Fruit fly (Drosophila melanogaster): ENCODE measurements around the gene SF2.

Gene SF2

DNA sequence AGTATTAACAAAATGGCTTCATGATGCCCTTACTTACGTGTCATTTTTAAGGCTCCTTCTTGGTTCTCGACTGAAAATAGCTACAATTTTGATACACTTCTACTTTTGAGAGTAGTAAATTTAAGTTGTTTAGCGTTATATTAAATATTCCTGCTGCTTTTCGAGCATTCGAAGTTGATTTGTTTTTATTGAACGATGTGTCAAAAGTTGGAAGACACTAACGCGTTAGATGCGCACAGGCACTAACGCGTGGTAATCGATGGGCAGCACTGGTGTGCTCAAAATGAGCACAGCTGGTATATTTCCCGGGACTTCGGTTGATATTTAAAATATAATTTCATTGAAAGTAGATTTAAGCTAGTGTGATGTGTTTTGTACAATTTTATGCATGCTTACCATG lies 17.3 kb upstream of the SF2 start, which contains the start of gene CG17931:
Gene CG17931 (minus strand): TSS at position 369 of the 400 bp plus-strand sequence.
- TF ChIP-seq CG6854 (GFP tag; optimal IDR thresholded peaks at IDR 0.05) (no peak), CG4854 (GFP tag; optimal IDR thresholded peaks at IDR 0.05) (no peak), CG12942 (GFP tag; optimal IDR thresholded peaks at IDR 0.05) (no peak), en (GFP tag; optimal IDR thresholded peaks at IDR 0.05) (no peak), CG8924 (tag; optimal IDR thresholded peaks at IDR 0.05) (peak; percentile 72), CG12391 (tag; optimal IDR thresholded peaks at IDR 0.05) (peak; percentile 36), stc (GFP tag; IDR thresholded peaks at IDR 0.05) (no peak), CG5953 (GFP tag; IDR thresholded peaks at IDR 0.05) (no peak), Hand (GFP tag; optimal IDR thresholded peaks at IDR 0.05) (no peak), CG11247 (GFP tag; IDR thresholded peaks at IDR 0.05) (no peak), toy (GFP tag; IDR thresholded peaks at IDR 0.05) (no peak), CG4360 (GFP tag; IDR thresholded peaks at IDR 0.05) (no peak), bcd (GFP tag; optimal IDR thresholded peaks at IDR 0.05) (peak; percentile 3), Nf-YA (GFP tag; IDR thresholded peaks at IDR 0.05) (no peak), CG13775 (GFP tag; optimal IDR thresholded peaks at IDR 0.05) (no peak), zf30C (GFP tag; optimal IDR thresholded peaks at IDR 0.05) (peak; percentile 3), bigmax (GFP tag; optimal IDR thresholded peaks at IDR 0.05) (peak; percentile 30), Hr3 (GFP tag; optimal IDR thresholded peaks at IDR 0.05) (peak; percentile 8), CG5245 (GFP tag; optimal IDR thresholded peaks at IDR 0.05) (no peak), E2f2 (GFP tag; IDR thresholded peaks at IDR 0.05) (peak; percentile 91), gt (GFP tag; IDR thresholded peaks at IDR 0.05) (no peak), ci (GFP tag; IDR thresholded peaks at IDR 0.05) (no peak), crc (GFP tag; optimal IDR thresholded peaks at IDR 0.05) (no peak), HmgD (GFP tag; optimal IDR thresholded peaks at IDR 0.05) (peak; percentile 5), da (GFP tag; optimal IDR thresholded peaks at IDR 0.05) (no peak), CG14710 (tag; optimal IDR thresholded peaks at IDR 0.05) (peak; percentile 66), croc (GFP tag; conservative IDR thresholded peaks at IDR 0.05) (no peak), CG9817 (tag; optimal IDR thresholded peaks at IDR 0.05) (no peak), CG17612 (GFP tag; IDR thresholded peaks at IDR 0.05) (no peak), CG15011 (GFP tag; optimal IDR thresholded peaks at IDR 0.05) (no peak), CG12769 (tag; optimal IDR thresholded peaks at IDR 0.05) (peak; percentile 14), dmrt99B (tag; optimal IDR thresholded peaks at IDR 0.05) (no peak), peb (GFP tag; IDR thresholded peaks at IDR 0.05) (no peak), ind (GFP tag; optimal IDR thresholded peaks at IDR 0.05) (no peak), org-1 (GFP tag; optimal IDR thresholded peaks at IDR 0.05) (no peak), CG2678 (tag; optimal IDR thresholded peaks at IDR 0.05) (no peak), CG32767 (GFP tag; IDR thresholded peaks at IDR 0.05) (no peak), schlank (tag; optimal IDR thresholded peaks at IDR 0.05) (no peak), CG8359 (GFP tag; optimal IDR thresholded peaks at IDR 0.05; ENCODE audit: borderline replicate concordance) (peak; percentile 13), CG17361 (GFP tag; IDR thresholded peaks at IDR 0.05) (peak; percentile 35; the same call in 1 of the 3 replicates), CG12659 (GFP tag; optimal IDR thresholded peaks at IDR 0.05) (peak; percentile 78), lbe (GFP tag; optimal IDR thresholded peaks at IDR 0.05) (peak; percentile 43), Ada2b (GFP tag; IDR thresholded peaks at IDR 0.05) (no peak), gfzf (GFP tag; optimal IDR thresholded peaks at IDR 0.05) (peak; percentile 98), CG6813 (GFP tag; optimal IDR thresholded peaks at IDR 0.05) (no peak), kay (GFP tag; optimal IDR thresholded peaks at IDR 0.05) (peak; percentile 31), CG2875 (GFP tag; optimal IDR thresholded peaks at IDR 0.05) (no peak), Hmx (GFP tag; optimal IDR thresholded peaks at IDR 0.05) (no peak), CG1024 (GFP tag; IDR thresholded peaks at IDR 0.05) (no peak), so (GFP tag; IDR thresholded peaks at IDR 0.05) (no peak), Nf-YC (tag; optimal IDR thresholded peaks at IDR 0.05) (peak; percentile 39), YL-1 (GFP tag; optimal IDR thresholded peaks at IDR 0.05) (peak; percentile 62)
